Worm (Caenorhabditis elegans): ENCODE data around the gene ZK643.5.

ce11 chrIII:9001491-9001890 is 45.5 kb upstream of the ZK643.5 start:
- TF ChIP-seq nhr-11 (tag; optimal IDR thresholded peaks at IDR 0.05) (no peak), unc-62 (GFP tag; optimal IDR thresholded peaks at IDR 0.05) (no peak)

Measured in whole organism, L2 larva.